Fruit fly (Drosophila melanogaster) whole organism, embryonic: ENCODE data around the gene tutl.

Source experiments
- Atf-2 ChIP-seq: fragments of 200-800 bp; sonication (Bioruptor generic); optimal IDR thresholded peaks from 2 replicates; lab custom pipeline; 2016; ENCODE audit warnings: missing biosample characterization, missing genetic modification characterization
- CG10654 ChIP-seq: fragments of 200-800 bp; sonication (Bioruptor generic); optimal IDR thresholded peaks from 2 replicates; lab custom pipeline; 2016; ENCODE audit warnings: missing biosample characterization, missing genetic modification characterization
- CG12219 ChIP-seq: fragments of 200-800 bp; sonication (Bioruptor generic); optimal IDR thresholded peaks from 3 replicates; lab custom pipeline; 2018; ENCODE audit warnings: missing biosample characterization, mild to moderate bottlenecking, missing genetic modification characterization
- CG13123 ChIP-seq: fragments of 200-800 bp; sonication (Bioruptor generic); optimal IDR thresholded peaks from 2 replicates; lab custom pipeline; 2016; ENCODE audit warnings: missing biosample characterization, missing genetic modification characterization
- CG13775 ChIP-seq: fragments of 200-800 bp; sonication (Bioruptor generic); optimal IDR thresholded peaks from 3 replicates; lab custom pipeline; 2017; ENCODE audit warnings: missing biosample characterization, mild to moderate bottlenecking, missing genetic modification characterization
- CG14014 ChIP-seq: fragments of 200-800 bp; sonication (Bioruptor generic); IDR thresholded peaks from 2 replicates; pipeline ENCODE4 v1.3.6; 2022; ENCODE audit warnings: missing biosample characterization, missing genetic modification characterization
- CG14710 ChIP-seq: fragments of 200-800 bp; sonication (Bioruptor generic); optimal IDR thresholded peaks from 3 replicates; lab custom pipeline; 2019; ENCODE audit warnings: missing biosample characterization, mild to moderate bottlenecking, missing genetic modification characterization, moderate library complexity
- CG14965 ChIP-seq: fragments of 200-800 bp; sonication (Bioruptor generic); optimal IDR thresholded peaks from 2 replicates; lab custom pipeline; 2016; ENCODE audit warnings: missing biosample characterization, missing genetic modification characterization, borderline replicate concordance
- CG15011 ChIP-seq: fragments of 200-800 bp; sonication (Bioruptor generic); optimal IDR thresholded peaks from 3 replicates; lab custom pipeline; 2018; ENCODE audit warnings: missing biosample characterization, mild to moderate bottlenecking, missing genetic modification characterization
- CG16813 ChIP-seq: fragments of 200-800 bp; sonication (Bioruptor generic); IDR thresholded peaks from 3 replicates; pipeline ENCODE4 v1.3.6; 2022; ENCODE audit warnings: missing biosample characterization, missing genetic modification characterization; ENCODE audit not compliant: partially characterized antibody
- CG2199 ChIP-seq: fragments of 200-800 bp; sonication (Bioruptor generic); IDR thresholded peaks from 3 replicates; pipeline ENCODE4 v1.3.6; 2022; ENCODE audit warnings: missing biosample characterization, missing genetic modification characterization
- CG32767 ChIP-seq: fragments of 200-800 bp; sonication (Bioruptor generic); IDR thresholded peaks from 2 replicates; pipeline ENCODE4 v1.3.6; 2022; ENCODE audit warnings: missing biosample characterization, missing genetic modification characterization
- CG4617 ChIP-seq: fragments of 200-800 bp; sonication (Bioruptor generic); optimal IDR thresholded peaks from 3 replicates; lab custom pipeline; 2016; ENCODE audit warnings: missing biosample characterization, missing genetic modification characterization, borderline replicate concordance
- CG4820 ChIP-seq: fragments of 200-800 bp; sonication (Bioruptor generic); optimal IDR thresholded peaks from 3 replicates; lab custom pipeline; 2016; ENCODE audit warnings: missing biosample characterization, missing genetic modification characterization
- CG6272 ChIP-seq: fragments of 200-800 bp; sonication (Bioruptor generic); IDR thresholded peaks from 2 replicates; pipeline ENCODE4 v1.3.6; 2022; ENCODE audit warnings: missing biosample characterization, missing genetic modification characterization
- CG6654 ChIP-seq: fragments of 200-800 bp; sonication (Bioruptor generic); optimal IDR thresholded peaks from 2 replicates; lab custom pipeline; 2017; ENCODE audit warnings: missing biosample characterization, mild to moderate bottlenecking, missing genetic modification characterization
- CG8478 ChIP-seq: fragments of >200 bp; optimal IDR thresholded peaks from 2 replicates; lab custom pipeline; 2018
- D ChIP-seq, 2 experiments: fragments of 200-800 bp in 1 of 2; fragments of >200 bp in 1 of 2; sonication (Bioruptor generic) in 1 of 2; optimal IDR thresholded peaks; 2 replicates in 1 of 2; 3 replicates in 1 of 2; lab custom pipeline; 2017; ENCODE audit warnings: mild to moderate bottlenecking in 1 of 2, missing biosample characterization in 1 of 2, missing genetic modification characterization in 1 of 2, missing genetic modification reagents in 1 of 2
- Doc2 ChIP-seq: fragments of 200-800 bp; sonication (Bioruptor generic); IDR thresholded peaks from 2 replicates; pipeline ENCODE4 v1.3.6; 2022; ENCODE audit warnings: missing biosample characterization, missing genetic modification characterization
- ERR ChIP-seq: fragments of 200-800 bp; sonication (Bioruptor generic); optimal IDR thresholded peaks from 2 replicates; lab custom pipeline; 2016; ENCODE audit warnings: missing biosample characterization, missing genetic modification characterization
- Fer3 ChIP-seq: fragments of 200-800 bp; sonication (Bioruptor generic); optimal IDR thresholded peaks from 2 replicates; lab custom pipeline; 2018; ENCODE audit warnings: missing biosample characterization, mild to moderate bottlenecking, missing genetic modification characterization, moderate library complexity
- HLH3B ChIP-seq: fragments of 200-800 bp; sonication (Bioruptor generic); IDR thresholded peaks from 2 replicates; pipeline ENCODE4 v1.3.6; 2022; ENCODE audit warnings: missing biosample characterization, missing genetic modification characterization
- HLH4C ChIP-seq: fragments of 200-800 bp; sonication (Bioruptor generic); IDR thresholded peaks from 3 replicates; pipeline ENCODE4 v1.3.6; 2022; ENCODE audit warnings: missing biosample characterization, missing genetic modification characterization; ENCODE audit not compliant: partially characterized antibody
- Kr ChIP-seq: fragments of 200-800 bp; sonication (Bioruptor generic); optimal IDR thresholded peaks from 2 replicates; lab custom pipeline; 2017; ENCODE audit warnings: missing biosample characterization, mild to moderate bottlenecking, missing genetic modification characterization
- MBD-R2 ChIP-seq: fragments of 200-800 bp; sonication (Bioruptor generic); IDR thresholded peaks from 2 replicates; pipeline ENCODE4 v1.3.6; 2022; ENCODE audit warnings: missing biosample characterization, missing genetic modification characterization
- Mad ChIP-seq: fragments of 200-800 bp; sonication (Bioruptor generic); optimal IDR thresholded peaks from 2 replicates; lab custom pipeline; 2016; ENCODE audit warnings: missing biosample characterization, missing genetic modification characterization
- Myb ChIP-seq: fragments of 200-800 bp; sonication (Bioruptor generic); optimal IDR thresholded peaks from 2 replicates; lab custom pipeline; 2016; ENCODE audit warnings: missing biosample characterization, missing genetic modification characterization
- NFAT ChIP-seq: fragments of 200-800 bp; sonication (Bioruptor generic); IDR thresholded peaks from 2 replicates; pipeline ENCODE4 v1.3.6; 2022; ENCODE audit warnings: missing biosample characterization, missing genetic modification characterization
- Neu2 ChIP-seq: fragments of 200-800 bp; sonication (Bioruptor generic); optimal IDR thresholded peaks from 3 replicates; lab custom pipeline; 2016; ENCODE audit warnings: missing biosample characterization, missing genetic modification characterization, borderline replicate concordance
- Oli ChIP-seq: fragments of 200-800 bp; sonication (Bioruptor generic); optimal IDR thresholded peaks from 2 replicates; lab custom pipeline; 2018; ENCODE audit warnings: missing biosample characterization, mild to moderate bottlenecking, missing genetic modification characterization, moderate library complexity
- ara ChIP-seq: fragments of 200-800 bp; sonication (Bioruptor generic); IDR thresholded peaks from 2 replicates; pipeline ENCODE4 v1.3.6; 2022; ENCODE audit warnings: missing biosample characterization, missing genetic modification characterization
- bigmax ChIP-seq: fragments of 200-800 bp; sonication (Bioruptor generic); optimal IDR thresholded peaks from 2 replicates; lab custom pipeline; 2018; ENCODE audit warnings: missing biosample characterization, mild to moderate bottlenecking, missing genetic modification characterization
- chif ChIP-seq, 2 experiments: fragments of 200-800 bp; sonication (Bioruptor generic); optimal IDR thresholded peaks; 3 replicates each; lab custom pipeline; 2016; ENCODE audit warnings: missing biosample characterization in 2 of 2, missing genetic modification characterization in 2 of 2
- dmrt11E ChIP-seq: fragments of 200-800 bp; sonication (Bioruptor generic); optimal IDR thresholded peaks from 3 replicates; lab custom pipeline; 2018; ENCODE audit warnings: missing biosample characterization, mild to moderate bottlenecking, missing genetic modification characterization, moderate library complexity
- esg ChIP-seq: fragments of 200-800 bp; sonication (Bioruptor generic); conservative IDR thresholded peaks from 2 replicates; pipeline ENCODE4 v1.3.6; 2022; ENCODE audit warnings: missing biosample characterization, missing genetic modification characterization
- fd96Cb ChIP-seq: fragments of 200-800 bp; sonication (Bioruptor generic); optimal IDR thresholded peaks from 2 replicates; lab custom pipeline; 2018; ENCODE audit warnings: missing biosample characterization, mild to moderate bottlenecking, missing genetic modification characterization, moderate library complexity
- fru ChIP-seq: fragments of >200 bp; optimal IDR thresholded peaks from 2 replicates; lab custom pipeline; 2017
- ham ChIP-seq: fragments of 200-800 bp; sonication (Bioruptor generic); IDR thresholded peaks from 2 replicates; pipeline ENCODE4 v1.3.6; 2022; ENCODE audit warnings: missing biosample characterization, missing genetic modification characterization
- jumu ChIP-seq: fragments of 200-800 bp; sonication (Bioruptor generic); optimal IDR thresholded peaks from 3 replicates; lab custom pipeline; 2016; ENCODE audit warnings: missing biosample characterization, missing genetic modification characterization
- kay ChIP-seq: fragments of 200-800 bp; sonication (Bioruptor generic); optimal IDR thresholded peaks from 2 replicates; lab custom pipeline; 2016; ENCODE audit warnings: missing biosample characterization, missing genetic modification characterization
- mirr ChIP-seq: fragments of 200-800 bp; sonication (Bioruptor generic); optimal IDR thresholded peaks from 3 replicates; lab custom pipeline; 2018; ENCODE audit warnings: missing biosample characterization, mild to moderate bottlenecking, missing genetic modification characterization
- pan ChIP-seq, 4 experiments: fragments of >200 bp in 3 of 4; fragments of 200-800 bp in 1 of 4; sonication (Bioruptor generic) in 1 of 4; optimal IDR thresholded peaks in 3 of 4; IDR thresholded peaks in 1 of 4; 2 replicates each; pipeline versions ENCODE4 v1.3.6 to Lab custom; 2017 to 2022; ENCODE audit warnings: missing biosample characterization in 2 of 4, missing genetic modification characterization in 2 of 4, mixed read lengths in 1 of 4
- run ChIP-seq: fragments of 200-800 bp; sonication (Bioruptor generic); optimal IDR thresholded peaks from 3 replicates; lab custom pipeline; 2018; ENCODE audit warnings: missing biosample characterization, mild to moderate bottlenecking, missing genetic modification characterization
- sisA ChIP-seq: fragments of 200-800 bp; sonication (Bioruptor generic); IDR thresholded peaks from 2 replicates; pipeline ENCODE4 v1.3.6; 2022; ENCODE audit warnings: missing biosample characterization, missing genetic modification characterization
- stc ChIP-seq: fragments of 200-800 bp; sonication (Bioruptor generic); IDR thresholded peaks from 2 replicates; pipeline ENCODE4 v1.3.6; 2022; ENCODE audit warnings: missing biosample characterization, missing genetic modification characterization
- toy ChIP-seq: fragments of 200-800 bp; sonication (Bioruptor generic); IDR thresholded peaks from 2 replicates; pipeline ENCODE4 v1.3.6; 2022; ENCODE audit warnings: missing biosample characterization, missing genetic modification characterization
- twi ChIP-seq: fragments of 200-800 bp; optimal IDR thresholded peaks from 2 replicates; lab custom pipeline; 2019; ENCODE audit warnings: missing biosample characterization, mild to moderate bottlenecking, missing genetic modification characterization, moderate library complexity
- unc-4 ChIP-seq: fragments of 200-800 bp; sonication (Bioruptor generic); IDR thresholded peaks from 2 replicates; pipeline ENCODE4 v1.3.6; 2022; ENCODE audit warnings: missing biosample characterization, missing genetic modification characterization; ENCODE audit not compliant: partially characterized antibody
- usp ChIP-seq: fragments of >200 bp; optimal IDR thresholded peaks from 2 replicates; lab custom pipeline; 2017; ENCODE audit warnings: missing biosample characterization, missing genetic modification characterization
- zfh1 ChIP-seq: fragments of 200-800 bp; sonication (Bioruptor generic); IDR thresholded peaks from 3 replicates; pipeline ENCODE4 v1.3.6; 2022; ENCODE audit warnings: missing biosample characterization, missing genetic modification characterization

The tutl gene

DNA sequence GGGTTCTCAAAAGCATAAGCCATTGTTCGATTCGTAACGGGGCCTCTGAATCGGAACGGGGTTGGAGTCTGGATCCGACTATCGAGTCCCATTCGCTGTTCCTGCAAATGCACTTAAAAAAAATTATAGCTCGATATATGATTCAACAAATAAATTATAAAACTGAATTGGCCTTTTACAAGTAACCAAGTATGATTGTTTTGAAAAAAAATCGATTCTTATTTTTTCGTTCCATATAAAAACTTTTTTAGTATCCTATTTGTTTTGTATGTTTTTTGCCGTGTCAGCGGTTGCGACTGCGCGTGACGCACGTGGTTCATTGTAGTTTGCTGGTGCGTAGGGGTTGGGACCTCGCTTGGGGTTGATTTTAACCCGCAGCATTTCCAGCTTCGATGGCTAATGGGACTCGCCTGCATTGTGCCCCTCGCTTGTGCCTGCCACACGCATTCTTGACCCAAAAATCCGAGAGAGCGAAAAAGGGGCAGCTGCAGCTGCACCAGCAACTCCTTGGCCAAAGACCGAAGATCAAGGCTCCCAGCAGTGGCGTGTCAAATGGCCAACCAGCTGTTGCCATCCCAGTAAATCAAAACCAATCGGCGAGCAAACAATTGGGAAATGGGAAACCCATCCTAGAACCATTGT is 67.9 kb downstream of the tutl start (continued):
- peak; percentile 70 for TF ChIP-seq fd96Cb (tag; lab: Kevin White, UChicago)
- peak; percentile 41 for TF ChIP-seq CG15011 (GFP tag; lab: Kevin White, UChicago)
- TF ChIP-seq CG8478 (lab: Kevin White, UChicago): no peak
- TF ChIP-seq dmrt11E (tag; lab: Kevin White, UChicago): peak; percentile 96
- TF ChIP-seq HLH4C: no peak
- peak; percentile 52 to 90 for TF ChIP-seq chif (GFP tag; optimal IDR thresholded peaks at IDR 0.05; lab: Kevin White, UChicago)
- TF ChIP-seq twi (tag; lab: Kevin White, UChicago): peak; percentile 80
- peak; percentile 70 for TF ChIP-seq CG4820 (GFP tag; lab: Kevin White, UChicago)
- TF ChIP-seq CG14965: peak; percentile 42
- peak; percentile 45; the same call in 1 of the 2 replicates for TF ChIP-seq sisA (GFP tag; lab: Robert Waterston, UW)
- peak; percentile 45 for TF ChIP-seq kay (GFP tag; lab: Kevin White, UChicago)
- TF ChIP-seq CG6272: no peak
- no peak for TF ChIP-seq CG2199 (GFP tag; lab: Robert Waterston, UW)
- TF ChIP-seq usp: no peak
- peak; percentile 42 for TF ChIP-seq Atf-2 (GFP tag; lab: Kevin White, UChicago)
- no peak for TF ChIP-seq ERR (GFP tag; lab: Kevin White, UChicago)
- TF ChIP-seq CG32767 (GFP tag; lab: Robert Waterston, UW): 0 out of 2 replicates have a peak, but pooled peaks have one; percentile 24
- TF ChIP-seq CG4617 (GFP tag; lab: Kevin White, UChicago): peak; percentile 21
- TF ChIP-seq ara: peak; percentile 89
- no peak for TF ChIP-seq pan (optimal IDR thresholded peaks at IDR 0.05; lab: Kevin White, UChicago)
- peak in 1 of 2 experiments; percentile 12 for TF ChIP-seq pan (GFP tag; optimal IDR thresholded peaks at IDR 0.05 in 1 of 2, IDR thresholded peaks at IDR 0.05 in 1 of 2)
- peak; percentile 41 for TF ChIP-seq CG10654 (GFP tag; lab: Kevin White, UChicago)
- TF ChIP-seq MBD-R2 (GFP tag; lab: Robert Waterston, UW): no peak
- TF ChIP-seq run (tag; lab: Kevin White, UChicago): no peak
- peak; percentile 91 for TF ChIP-seq zfh1 (GFP tag; lab: Robert Waterston, UW)
- no peak for TF ChIP-seq CG13123 (GFP tag; lab: Kevin White, UChicago)
- TF ChIP-seq CG16813 (GFP tag; lab: Robert Waterston, UW): no peak
- TF ChIP-seq mirr (GFP tag; lab: Kevin White, UChicago): no peak
- TF ChIP-seq ham (GFP tag; lab: Robert Waterston, UW): no peak
- TF ChIP-seq CG14014 (GFP tag; lab: Robert Waterston, UW): no peak
- no peak for TF ChIP-seq HLH3B (GFP tag; lab: Robert Waterston, UW)
- 0 out of 2 replicates have a peak, but pooled peaks have one; percentile 8 for TF ChIP-seq esg (GFP tag; lab: Robert Waterston, UW)
- peak; percentile 66 for TF ChIP-seq jumu (GFP tag; lab: Kevin White, UChicago)
- TF ChIP-seq Oli (tag; lab: Kevin White, UChicago): peak; percentile 52
- TF ChIP-seq Neu2: no peak
- TF ChIP-seq Myb (GFP tag; lab: Kevin White, UChicago): peak; percentile 9
- no peak for TF ChIP-seq NFAT (GFP tag; lab: Robert Waterston, UW)
- no peak for TF ChIP-seq Doc2 (GFP tag; lab: Robert Waterston, UW)
- peak; percentile 75 for TF ChIP-seq CG13775 (GFP tag; lab: Kevin White, UChicago)
- no peak for TF ChIP-seq fru
- peak; percentile 89 for TF ChIP-seq CG14710 (tag; lab: Kevin White, UChicago)
- TF ChIP-seq CG12219 (GFP tag; lab: Kevin White, UChicago): peak; percentile 36
- no peak for TF ChIP-seq bigmax (GFP tag; lab: Kevin White, UChicago)
- TF ChIP-seq D (optimal IDR thresholded peaks at IDR 0.05; lab: Kevin White, UChicago): peak; percentile 40
- peak; percentile 77 for TF ChIP-seq D (GFP tag; optimal IDR thresholded peaks at IDR 0.05; lab: Kevin White, UChicago)
- TF ChIP-seq CG6654 (GFP tag; lab: Kevin White, UChicago): no peak
- no peak for TF ChIP-seq unc-4 (GFP tag; lab: Robert Waterston, UW)
- TF ChIP-seq Kr (GFP tag; lab: Kevin White, UChicago): peak; percentile 49
- TF ChIP-seq Mad (GFP tag; lab: Kevin White, UChicago): no peak
- TF ChIP-seq Fer3: peak; percentile 0
- TF ChIP-seq toy (GFP tag; lab: Robert Waterston, UW): no peak
- 0 out of 2 replicates have a peak, but pooled peaks have one; percentile 29 for TF ChIP-seq stc
